Fruit fly (Drosophila melanogaster) whole organism, pupa: ENCODE measurements around the gene CG43321.

ENCODE experiments used
- CG15710 ChIP-seq: fragments of 200-800 bp; sonication (Bioruptor generic); optimal IDR thresholded peaks from 2 replicates; lab custom pipeline; 2018; ENCODE audit warnings: missing biosample characterization, mild to moderate bottlenecking, missing genetic modification characterization, moderate library complexity
- CG8159 ChIP-seq: fragments of 200-800 bp; sonication (Bioruptor generic); optimal IDR thresholded peaks from 3 replicates; lab custom pipeline; 2018; ENCODE audit warnings: missing biosample characterization, mild to moderate bottlenecking, missing genetic modification characterization, moderate library complexity
- Pif1A ChIP-seq: fragments of 200-800 bp; sonication (Bioruptor generic); optimal IDR thresholded peaks from 3 replicates; lab custom pipeline; 2016; ENCODE audit warnings: missing biosample characterization, missing genetic modification characterization
- Pif1B ChIP-seq: fragments of 200-800 bp; sonication (Bioruptor generic); optimal IDR thresholded peaks from 3 replicates; lab custom pipeline; 2016; ENCODE audit warnings: missing biosample characterization, missing genetic modification characterization

dm6 chr2L:6964022-6964434 is 48.0 kb upstream of the CG43321 start, which contains the start of the genes sip2 and Coprox:
- TF ChIP-seq Pif1A (no peak), CG8159 (tag; lab: Kevin White, UChicago) (peak; percentile 74), Pif1B (GFP tag; lab: Kevin White, UChicago) (no peak), CG15710 (tag; lab: Kevin White, UChicago) (peak; percentile 66)
